Worm (Caenorhabditis elegans): ENCODE data around the gene lam-2.

The lam-2 gene

ce11 chrX:7193894-7194614 is 43.0 kb upstream of the lam-2 start, which contains the start of gene dnj-7:
TSS of gene dnj-7 (plus strand) at chrX:7194564.
- TF ChIP-seq nhr-12 (tag; optimal IDR thresholded peaks at IDR 0.05) (no peak), F16B12.6 (tag; optimal IDR thresholded peaks at IDR 0.05) (peak; percentile 79), elt-2 (tag; optimal IDR thresholded peaks at IDR 0.05) (peak; percentile 5), pag-3 (tag; optimal IDR thresholded peaks at IDR 0.05; ENCODE audit: borderline replicate concordance, insufficient read depth) (no peak), sptf-1 (tag; optimal IDR thresholded peaks at IDR 0.05) (no peak), blmp-1 (tag; optimal IDR thresholded peaks at IDR 0.05) (peak; percentile 39), efl-1 (optimal IDR thresholded peaks at IDR 0.05) (no peak), efl-1 (GFP tag; optimal IDR thresholded peaks at IDR 0.05 in 1 of 2) (peak; percentile 10 to 90), pax-3 (tag; optimal IDR thresholded peaks at IDR 0.05) (no peak), fkh-4 (tag; optimal IDR thresholded peaks at IDR 0.05; ENCODE audit: borderline replicate concordance) (no peak), unc-62 (GFP tag; optimal IDR thresholded peaks at IDR 0.05) (no peak), zip-4 (GFP tag; optimal IDR thresholded peaks at IDR 0.05) (no peak), elt-3 (tag; optimal IDR thresholded peaks at IDR 0.05) (peak in 2 of 6 experiments; percentile 54 to 79), fkh-8 (tag; optimal IDR thresholded peaks at IDR 0.05) (peak; percentile 2), sox-4 (tag; optimal IDR thresholded peaks at IDR 0.05) (peak; percentile 8), fos-1 (tag; optimal IDR thresholded peaks at IDR 0.05) (no peak), nhr-28 (tag; optimal IDR thresholded peaks at IDR 0.05) (no peak), C04F5.9 (tag; optimal IDR thresholded peaks at IDR 0.05) (no peak), unc-130 (tag; optimal IDR thresholded peaks at IDR 0.05) (no peak), nhr-90 (tag; optimal IDR thresholded peaks at IDR 0.05; ENCODE audit: poor library complexity) (peak; percentile 33), xbp-1 (tag; optimal IDR thresholded peaks at IDR 0.05) (peak; percentile 100), nhr-47 (tag; optimal IDR thresholded peaks at IDR 0.05) (no peak), ceh-8 (GFP tag; optimal IDR thresholded peaks at IDR 0.05) (no peak), lin-14 (GFP tag; optimal IDR thresholded peaks at IDR 0.05) (peak; percentile 81), ets-5 (GFP tag; IDR thresholded peaks at IDR 0.05) (no peak), tlp-1 (tag; optimal IDR thresholded peaks at IDR 0.05) (no peak), swsn-7 (tag; optimal IDR thresholded peaks at IDR 0.05) (peak; percentile 59), alr-1 (tag; optimal IDR thresholded peaks at IDR 0.05; ENCODE audit: borderline replicate concordance) (no peak), nhr-77 (tag; optimal IDR thresholded peaks at IDR 0.05) (no peak), sup-37 (GFP tag; optimal IDR thresholded peaks at IDR 0.05) (no peak), nhr-71 (tag; optimal IDR thresholded peaks at IDR 0.05) (peak; percentile 79), nhr-85 (tag) (peak; percentile 75), lin-13 (GFP tag; optimal IDR thresholded peaks at IDR 0.05) (no peak), nhr-20 (tag; optimal IDR thresholded peaks at IDR 0.05) (peak; percentile 66), isw-1 (GFP tag; IDR thresholded peaks at IDR 0.05) (no peak), C34B4.2 (tag; optimal IDR thresholded peaks at IDR 0.05) (no peak), unc-86 (tag; optimal IDR thresholded peaks at IDR 0.05) (no peak), ceh-90 (tag; optimal IDR thresholded peaks at IDR 0.05) (no peak), ztf-11 (tag; optimal IDR thresholded peaks at IDR 0.05) (no peak), unc-98 (GFP tag; IDR thresholded peaks at IDR 0.05) (no peak), mep-1 (tag; optimal IDR thresholded peaks at IDR 0.05) (peak; percentile 69), mdl-1 (tag; optimal IDR thresholded peaks at IDR 0.05) (no peak), Y116A8C.19 (tag; optimal IDR thresholded peaks at IDR 0.05; ENCODE audit: borderline replicate concordance) (no peak), efl-3 (GFP tag; optimal IDR thresholded peaks at IDR 0.05) (no peak), mab-9 (GFP tag; IDR thresholded peaks at IDR 0.05) (no peak), ceh-88 (GFP tag; IDR thresholded peaks at IDR 0.05) (no peak), dpl-1 (GFP tag; optimal IDR thresholded peaks at IDR 0.05) (peak in 1 of 3 experiments; percentile 23), ama-1 (optimal IDR thresholded peaks at IDR 0.05) (no peak), nhr-11 (tag; optimal IDR thresholded peaks at IDR 0.05) (no peak), lin-35 (GFP tag; optimal IDR thresholded peaks at IDR 0.05) (no peak), ztf-4 (tag; optimal IDR thresholded peaks at IDR 0.05) (no peak), ceh-63 (GFP tag; optimal IDR thresholded peaks at IDR 0.05) (no peak)

All from whole organism, L1 larva.